Fruit fly (Drosophila melanogaster) whole organism, prepupa: ENCODE results near the gene CG32633.
A peak's percentile ranks its signal among the peaks of the same experiment; 100 is the strongest.

ENCODE experiments used
- Lpt ChIP-seq: fragments of 200-800 bp; sonication (Bioruptor generic); optimal IDR thresholded peaks from 3 replicates; lab custom pipeline; 2016; ENCODE audit warnings: missing biosample characterization, missing genetic modification characterization
- Met ChIP-seq: fragments of 200-800 bp; sonication (Bioruptor generic); optimal IDR thresholded peaks from 3 replicates; lab custom pipeline; 2016; ENCODE audit warnings: missing biosample characterization, missing genetic modification characterization
- OdsH ChIP-seq: fragments of 200-800 bp; sonication (Bioruptor generic); optimal IDR thresholded peaks from 3 replicates; lab custom pipeline; 2016; ENCODE audit warnings: missing biosample characterization, missing genetic modification characterization
- fkh ChIP-seq: fragments of 200-800 bp; sonication (Bioruptor generic); optimal IDR thresholded peaks from 3 replicates; lab custom pipeline; 2017; ENCODE audit warnings: missing biosample characterization, mild to moderate bottlenecking, missing genetic modification characterization, moderate library complexity

DNA sequence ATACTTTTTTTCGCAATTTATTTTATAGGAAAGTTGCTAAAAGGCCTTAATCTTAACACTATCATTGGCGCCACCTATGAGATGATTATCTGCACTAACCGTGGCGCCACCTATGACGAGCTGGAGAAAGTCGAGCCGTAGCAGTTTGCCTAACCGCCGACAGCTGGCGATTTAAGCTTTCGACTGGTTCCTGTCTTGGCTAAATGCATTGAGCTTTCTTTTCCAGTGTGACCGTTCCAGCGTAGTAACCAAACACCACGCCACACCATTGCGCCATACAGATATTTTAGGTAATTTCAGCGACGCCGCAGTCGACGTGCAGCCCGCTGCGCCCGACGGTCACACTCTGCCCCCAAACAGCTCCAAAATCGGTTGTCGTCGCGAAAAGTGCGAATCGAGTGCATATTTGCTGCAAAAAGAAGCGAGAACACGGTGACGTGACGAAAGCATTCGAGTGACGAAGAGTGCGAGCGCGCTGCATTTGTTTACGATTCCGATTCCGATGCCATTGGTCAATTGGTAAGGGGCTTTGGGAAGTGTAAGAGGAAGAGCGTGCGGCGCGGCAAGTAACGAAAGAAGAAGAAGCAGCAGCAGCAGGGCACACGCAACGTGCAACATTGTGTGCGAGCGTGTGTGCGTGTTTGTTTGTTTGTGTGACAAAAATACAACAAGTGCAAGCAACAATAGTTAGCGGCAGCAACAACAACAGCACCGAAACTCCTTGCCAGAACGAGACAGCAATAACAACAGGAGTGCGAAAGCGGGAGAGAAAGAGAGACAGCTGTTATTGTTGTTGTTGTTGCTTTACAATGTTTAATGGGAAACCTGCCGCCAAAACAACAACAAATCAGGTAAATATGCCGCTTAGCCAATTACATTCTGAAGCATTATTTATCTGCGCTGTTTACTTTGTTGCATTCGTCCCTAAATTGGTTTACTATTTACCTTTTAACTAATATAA, 2.3 kb downstream of the CG32633 start, which contains the start of the genes CG46311 and Tpst:
- peak; percentile 38 for TF ChIP-seq Met
- TF ChIP-seq Lpt (GFP tag; lab: Kevin White, UChicago) = no peak
- TF ChIP-seq OdsH (GFP tag; lab: Kevin White, UChicago) = no peak
- peak; percentile 47 for TF ChIP-seq fkh
